Fruit fly (Drosophila melanogaster) whole organism, embryonic: ENCODE data around the gene Cad89D.
A peak's percentile ranks its signal among the peaks of the same experiment; 100 is the strongest.

Experiments used
- Awh ChIP-seq: fragments of 200-800 bp; sonication (Bioruptor generic); IDR thresholded peaks from 2 replicates; pipeline ENCODE4, ENCODE4 v1.3.6; 2022; ENCODE audit warnings: missing biosample characterization, missing genetic modification characterization
- B-H1 ChIP-seq: fragments of 200-800 bp; sonication (Bioruptor generic); IDR thresholded peaks from 3 replicates; pipeline ENCODE4 v1.3.6; 2022; ENCODE audit warnings: missing biosample characterization, missing genetic modification characterization
- CG10543 ChIP-seq: fragments of 200-800 bp; sonication (Bioruptor generic); optimal IDR thresholded peaks from 3 replicates; lab custom pipeline; 2017; ENCODE audit warnings: missing biosample characterization, mild to moderate bottlenecking, missing genetic modification characterization, moderate library complexity
- CG13287 ChIP-seq: fragments of 200-800 bp; sonication (Bioruptor generic); IDR thresholded peaks from 2 replicates; pipeline ENCODE4 v1.3.6; 2022; ENCODE audit warnings: missing biosample characterization, missing genetic modification characterization; ENCODE audit not compliant: partially characterized antibody
- CG13894 ChIP-seq: fragments of 200-800 bp; sonication (Bioruptor generic); optimal IDR thresholded peaks from 3 replicates; lab custom pipeline; 2018; ENCODE audit warnings: missing biosample characterization, mild to moderate bottlenecking, missing genetic modification characterization, moderate library complexity
- CG15011 ChIP-seq: fragments of 200-800 bp; sonication (Bioruptor generic); optimal IDR thresholded peaks from 3 replicates; lab custom pipeline; 2018; ENCODE audit warnings: missing biosample characterization, mild to moderate bottlenecking, missing genetic modification characterization
- CG34224 ChIP-seq: fragments of 200-800 bp; sonication (Bioruptor generic); IDR thresholded peaks from 3 replicates; pipeline ENCODE4 v1.3.6; 2022; ENCODE audit warnings: missing biosample characterization, missing genetic modification characterization; ENCODE audit not compliant: partially characterized antibody
- CG3847 ChIP-seq: fragments of 200-800 bp; sonication (Bioruptor generic); IDR thresholded peaks from 2 replicates; pipeline ENCODE4 v1.3.6; 2022; ENCODE audit warnings: missing biosample characterization, missing genetic modification characterization
- CG6791 ChIP-seq: fragments of 200-800 bp; sonication (Bioruptor generic); IDR thresholded peaks from 3 replicates; pipeline ENCODE4 v1.3.6; 2022; ENCODE audit warnings: missing biosample characterization, missing genetic modification characterization; ENCODE audit not compliant: partially characterized antibody
- CG7271 ChIP-seq: fragments of 200-800 bp; sonication (Bioruptor generic); optimal IDR thresholded peaks from 2 replicates; lab custom pipeline; 2018; ENCODE audit warnings: missing biosample characterization, mild to moderate bottlenecking, missing genetic modification characterization, moderate library complexity
- CG7372 ChIP-seq: fragments of 200-800 bp; sonication (Bioruptor generic); IDR thresholded peaks from 2 replicates; pipeline ENCODE4 v1.3.6; 2022; ENCODE audit warnings: missing biosample characterization, missing genetic modification characterization
- CG7987 ChIP-seq: fragments of 200-800 bp; sonication (Bioruptor generic); optimal IDR thresholded peaks from 2 replicates; lab custom pipeline; 2018; ENCODE audit warnings: missing biosample characterization, mild to moderate bottlenecking, missing genetic modification characterization, moderate library complexity
- CG8478 ChIP-seq: fragments of >200 bp; optimal IDR thresholded peaks from 2 replicates; lab custom pipeline; 2018
- CG8924 ChIP-seq: fragments of 200-800 bp; optimal IDR thresholded peaks from 3 replicates; lab custom pipeline; 2019; ENCODE audit warnings: missing biosample characterization, mild to moderate bottlenecking, missing genetic modification characterization, moderate library complexity
- Dbx ChIP-seq: fragments of 200-800 bp; sonication (Bioruptor generic); IDR thresholded peaks from 3 replicates; pipeline ENCODE4 v1.3.6; 2022; ENCODE audit warnings: missing biosample characterization, missing genetic modification characterization
- Deaf1 ChIP-seq: fragments of 200-800 bp; optimal IDR thresholded peaks from 3 replicates; lab custom pipeline; 2019; ENCODE audit warnings: missing biosample characterization, mild to moderate bottlenecking, missing genetic modification characterization, moderate library complexity
- Dip3 ChIP-seq: fragments of 200-800 bp; sonication (Bioruptor generic); optimal IDR thresholded peaks from 3 replicates; lab custom pipeline; 2016; ENCODE audit warnings: missing biosample characterization, missing genetic modification characterization
- Dll ChIP-seq: fragments of 200-800 bp; sonication (Bioruptor generic); IDR thresholded peaks from 4 replicates; pipeline ENCODE4 v1.3.6; 2022; ENCODE audit warnings: missing biosample characterization, missing genetic modification characterization; ENCODE audit not compliant: partially characterized antibody
- Ets65A ChIP-seq: fragments of 200-800 bp; sonication (Bioruptor generic); peaks from one replicate; lab custom pipeline; 2016; ENCODE audit warnings: missing biosample characterization, missing genetic modification characterization
- HLH4C ChIP-seq: fragments of 200-800 bp; sonication (Bioruptor generic); IDR thresholded peaks from 3 replicates; pipeline ENCODE4 v1.3.6; 2022; ENCODE audit warnings: missing biosample characterization, missing genetic modification characterization; ENCODE audit not compliant: partially characterized antibody
- Hand ChIP-seq: fragments of 200-800 bp; sonication (Bioruptor generic); optimal IDR thresholded peaks from 2 replicates; lab custom pipeline; 2017; ENCODE audit warnings: mild to moderate bottlenecking, missing biosample characterization, missing genetic modification reagents, missing genetic modification characterization
- Lim3 ChIP-seq: fragments of 200-800 bp; sonication (Bioruptor generic); IDR thresholded peaks from 2 replicates; pipeline ENCODE4 v1.3.6; 2022; ENCODE audit warnings: missing biosample characterization, missing genetic modification characterization
- MESR4 ChIP-seq: fragments of 200-800 bp; sonication (Bioruptor generic); optimal IDR thresholded peaks from 2 replicates; lab custom pipeline; 2018; ENCODE audit warnings: missing biosample characterization, mild to moderate bottlenecking, missing genetic modification characterization, moderate library complexity
- Mad ChIP-seq: fragments of 200-800 bp; sonication (Bioruptor generic); optimal IDR thresholded peaks from 2 replicates; lab custom pipeline; 2016; ENCODE audit warnings: missing biosample characterization, missing genetic modification characterization
- Med ChIP-seq: fragments of 200-800 bp; sonication (Bioruptor generic); peaks from one replicate; lab custom pipeline; 2016; ENCODE audit warnings: missing biosample characterization, missing genetic modification characterization, mild to moderate bottlenecking, inconsistent platforms, moderate library complexity
- Nf-YC ChIP-seq: fragments of 200-800 bp; optimal IDR thresholded peaks from 3 replicates; lab custom pipeline; 2019; ENCODE audit warnings: missing biosample characterization, mild to moderate bottlenecking, missing genetic modification characterization, moderate library complexity
- Opbp ChIP-seq: fragments of 200-800 bp; sonication (Bioruptor generic); IDR thresholded peaks from 3 replicates; pipeline ENCODE4 v1.3.6; 2022; ENCODE audit warnings: missing biosample characterization, missing genetic modification characterization; ENCODE audit not compliant: partially characterized antibody
- Scr ChIP-seq: fragments of 200-800 bp; sonication (Bioruptor generic); IDR thresholded peaks from 2 replicates; pipeline ENCODE4 v1.3.6; 2022; ENCODE audit warnings: missing biosample characterization, missing genetic modification characterization; ENCODE audit not compliant: partially characterized antibody
- Sry-δ ChIP-seq: fragments of 200-800 bp; sonication (Bioruptor generic); optimal IDR thresholded peaks from 2 replicates; lab custom pipeline; 2016; ENCODE audit warnings: missing biosample characterization, missing genetic modification characterization
- Trl ChIP-seq, 3 experiments: fragments of >200 bp in 2 of 3; fragments of 200-800 bp in 1 of 3; sonication (Bioruptor generic) in 1 of 3; optimal IDR thresholded peaks; 2 replicates in 1 of 3; 3 replicates in 2 of 3; lab custom pipeline; 2016 to 2017; ENCODE audit warnings: missing biosample characterization in 1 of 3, missing genetic modification characterization in 1 of 3
- az2 ChIP-seq: fragments of 200-800 bp; sonication (Bioruptor generic); optimal IDR thresholded peaks from 3 replicates; lab custom pipeline; 2016; ENCODE audit warnings: missing biosample characterization, missing genetic modification characterization
- btn ChIP-seq: fragments of 200-800 bp; sonication (Bioruptor generic); optimal IDR thresholded peaks from 2 replicates; lab custom pipeline; 2016; ENCODE audit warnings: missing biosample characterization, missing genetic modification characterization
- croc ChIP-seq: fragments of 200-800 bp; sonication (Bioruptor generic); conservative IDR thresholded peaks from 3 replicates; pipeline ENCODE4 v1.3.6; 2022; ENCODE audit warnings: missing biosample characterization, missing genetic modification characterization
- crol ChIP-seq: fragments of 200-800 bp; sonication (Bioruptor generic); IDR thresholded peaks from 2 replicates; pipeline ENCODE4 v1.3.6; 2022; ENCODE audit warnings: missing biosample characterization, missing genetic modification characterization
- dmrt99B ChIP-seq: fragments of 200-800 bp; sonication (Bioruptor generic); optimal IDR thresholded peaks from 2 replicates; lab custom pipeline; 2018; ENCODE audit warnings: missing biosample characterization, mild to moderate bottlenecking, missing genetic modification characterization, moderate library complexity
- dysf ChIP-seq: fragments of 200-800 bp; sonication (Bioruptor generic); IDR thresholded peaks from 3 replicates; pipeline ENCODE4 v1.3.6; 2022; ENCODE audit warnings: missing biosample characterization, missing genetic modification characterization
- fd64A ChIP-seq: fragments of 200-800 bp; sonication (Bioruptor generic); optimal IDR thresholded peaks from 3 replicates; lab custom pipeline; 2018; ENCODE audit warnings: missing biosample characterization, mild to moderate bottlenecking, missing genetic modification characterization
- hbn ChIP-seq: fragments of 200-800 bp; sonication (Bioruptor generic); IDR thresholded peaks from 2 replicates; pipeline ENCODE4 v1.3.6; 2022; ENCODE audit warnings: missing biosample characterization, missing genetic modification characterization; ENCODE audit not compliant: partially characterized antibody
- jumu ChIP-seq: fragments of 200-800 bp; sonication (Bioruptor generic); optimal IDR thresholded peaks from 3 replicates; lab custom pipeline; 2016; ENCODE audit warnings: missing biosample characterization, missing genetic modification characterization
- lbe ChIP-seq: fragments of 200-800 bp; sonication (Bioruptor generic); optimal IDR thresholded peaks from 2 replicates; lab custom pipeline; 2016; ENCODE audit warnings: missing biosample characterization, mild to moderate bottlenecking, missing genetic modification characterization
- lilli ChIP-seq: fragments of 200-800 bp; sonication (Bioruptor generic); optimal IDR thresholded peaks from 3 replicates; lab custom pipeline; 2016; ENCODE audit warnings: missing biosample characterization, missing genetic modification characterization
- onecut ChIP-seq: fragments of 200-800 bp; sonication (Bioruptor generic); IDR thresholded peaks from 2 replicates; pipeline ENCODE4 v1.3.6; 2022; ENCODE audit warnings: missing biosample characterization, missing genetic modification characterization
- pzg ChIP-seq: fragments of 200-800 bp; sonication (Bioruptor generic); optimal IDR thresholded peaks from 3 replicates; lab custom pipeline; 2018; ENCODE audit warnings: missing biosample characterization, mild to moderate bottlenecking, missing genetic modification characterization, moderate library complexity
- salm ChIP-seq: fragments of 200-800 bp; sonication (Bioruptor generic); optimal IDR thresholded peaks from 2 replicates; lab custom pipeline; 2018; ENCODE audit warnings: missing biosample characterization, mild to moderate bottlenecking, missing genetic modification characterization
- sc ChIP-seq, 3 experiments: fragments of >200 bp in 2 of 3; fragments of 200-800 bp in 1 of 3; sonication (Bioruptor generic) in 1 of 3; optimal IDR thresholded peaks; 2 replicates in 2 of 3; 3 replicates in 1 of 3; lab custom pipeline; 2017; ENCODE audit warnings: mild to moderate bottlenecking in 1 of 3, missing biosample characterization in 1 of 3, missing genetic modification characterization in 1 of 3, missing genetic modification reagents in 1 of 3
- sens-2 ChIP-seq: fragments of 200-800 bp; sonication (Bioruptor generic); IDR thresholded peaks from 2 replicates; pipeline ENCODE4 v1.3.6; 2022; ENCODE audit warnings: missing biosample characterization, missing genetic modification characterization
- sim ChIP-seq: fragments of 200-800 bp; sonication (Bioruptor generic); IDR thresholded peaks from 2 replicates; pipeline ENCODE4 v1.3.6; 2022; ENCODE audit warnings: missing biosample characterization, missing genetic modification characterization
- sna ChIP-seq: fragments of 200-800 bp; sonication (Bioruptor generic); IDR thresholded peaks from 2 replicates; pipeline ENCODE4 v1.3.6; 2022; ENCODE audit warnings: missing biosample characterization, missing genetic modification characterization; ENCODE audit not compliant: partially characterized antibody
- sr ChIP-seq: fragments of 200-800 bp; sonication (Bioruptor generic); IDR thresholded peaks from 3 replicates; pipeline ENCODE4 v1.3.6; 2022; ENCODE audit warnings: missing biosample characterization, missing genetic modification characterization
- tap ChIP-seq: fragments of 200-800 bp; optimal IDR thresholded peaks from 3 replicates; lab custom pipeline; 2019; ENCODE audit warnings: missing biosample characterization, mild to moderate bottlenecking, missing genetic modification characterization, moderate library complexity
- ttk ChIP-seq: fragments of 200-800 bp; sonication (Bioruptor generic); IDR thresholded peaks from 2 replicates; pipeline ENCODE4 v2.1.2; 2022; ENCODE audit warnings: missing biosample characterization, missing genetic modification characterization

Cad89D gene

DNA sequence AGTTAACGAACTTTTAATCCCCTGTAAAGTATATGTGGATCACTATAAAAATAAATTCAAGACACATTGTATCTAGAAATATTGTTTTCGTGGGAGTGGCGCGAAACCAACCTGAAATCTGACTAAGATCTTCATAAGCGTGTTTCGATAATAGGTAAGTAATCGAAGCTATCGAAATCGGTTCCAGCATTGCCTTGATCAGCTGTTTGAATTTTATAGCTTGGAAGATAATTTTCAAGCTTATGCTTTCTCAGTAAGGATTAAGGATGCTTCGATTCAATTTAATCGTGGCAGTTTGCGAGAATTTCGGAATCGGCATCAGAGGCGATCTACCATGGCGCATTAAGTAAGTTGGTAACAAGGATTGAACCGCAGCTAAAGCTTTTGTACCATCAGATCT, 14.2 kb downstream of the Cad89D start, which contains the start of gene Dhfr (continued):
- no peak for TF ChIP-seq B-H1
- TF ChIP-seq Scr, result peak; percentile 36; the same call in 1 of the 2 replicates
- no peak for TF ChIP-seq Lim3
- TF ChIP-seq dmrt99B (tag; lab: Kevin White, UChicago), result no peak
- TF ChIP-seq az2, result no peak
- TF ChIP-seq Sry-δ (GFP tag; lab: Kevin White, UChicago), result peak; percentile 18
- TF ChIP-seq pzg (GFP tag; lab: Kevin White, UChicago), result peak; percentile 23
- TF ChIP-seq Opbp, result no peak
- peak; percentile 60; the same call in 2 of the 3 replicates for TF ChIP-seq HLH4C
- no peak for TF ChIP-seq crol (GFP tag; lab: Robert Waterston, UW)
- TF ChIP-seq sna (GFP tag; lab: Robert Waterston, UW), result no peak
- TF ChIP-seq CG6791 (GFP tag; lab: Robert Waterston, UW), result peak; percentile 35; the same call in 1 of the 3 replicates
- peak; percentile 50; the same call in 1 of the 2 replicates for TF ChIP-seq hbn (GFP tag; lab: Robert Waterston, UW)
- no peak for TF ChIP-seq lbe (GFP tag; lab: Kevin White, UChicago)
- TF ChIP-seq Dll (GFP tag; lab: Robert Waterston, UW), result peak; percentile 61; the same call in 2 of the 4 replicates
- TF ChIP-seq CG3847 (GFP tag; lab: Robert Waterston, UW), result no peak
- TF ChIP-seq CG7271, result no peak
- no peak for TF ChIP-seq Hand (GFP tag; lab: Kevin White, UChicago)
- TF ChIP-seq CG13287 (GFP tag; lab: Robert Waterston, UW), result peak; percentile 55
- TF ChIP-seq sim (GFP tag; lab: Robert Waterston, UW), result no peak
- TF ChIP-seq CG7987, result no peak
- no peak for TF ChIP-seq sr (GFP tag; lab: Robert Waterston, UW)
- no peak for TF ChIP-seq tap (tag; lab: Kevin White, UChicago)
- TF ChIP-seq MESR4 (GFP tag; lab: Kevin White, UChicago), result no peak
- TF ChIP-seq CG7372 (GFP tag; lab: Robert Waterston, UW), result no peak

DNA sequence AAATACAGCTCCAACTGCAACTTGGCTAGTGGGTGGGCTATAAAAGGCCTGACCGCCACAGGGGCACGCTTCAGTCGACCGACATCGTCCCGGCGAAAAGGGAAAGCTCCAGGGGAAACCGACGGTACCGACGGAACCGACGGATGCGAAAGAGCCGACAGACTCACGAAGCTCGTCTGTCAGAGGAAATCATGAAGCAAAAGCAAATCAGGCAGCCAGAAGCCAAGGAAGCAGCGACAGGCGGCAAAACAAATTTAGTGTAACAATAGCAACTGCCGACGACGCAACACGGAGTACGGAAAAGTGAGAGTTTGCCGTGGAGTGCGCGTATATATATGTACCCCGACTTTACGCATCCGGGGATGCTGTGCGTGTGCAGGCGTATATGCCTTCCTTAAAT, 18.2 kb downstream of the Cad89D start, which contains the start of gene Gyc89Db:
TSS of gene Gyc89Db (plus strand) at position 78 of the 400 bp plus-strand sequence.
- TF ChIP-seq Trl (optimal IDR thresholded peaks at IDR 0.05; lab: Kevin White, UChicago) (no peak), Trl (GFP tag; optimal IDR thresholded peaks at IDR 0.05; lab: Kevin White, UChicago) (no peak), Ets65A (GFP tag; lab: Kevin White, UChicago) (peak; percentile 68), jumu (GFP tag; lab: Kevin White, UChicago) (no peak), sens-2 (GFP tag; lab: Robert Waterston, UW) (no peak), Med (GFP tag; lab: Kevin White, UChicago) (peak; percentile 37), lilli (GFP tag; lab: Kevin White, UChicago) (no peak), CG15011 (GFP tag; lab: Kevin White, UChicago) (no peak), fd64A (no peak), CG8478 (lab: Kevin White, UChicago) (peak; percentile 8), sc (optimal IDR thresholded peaks at IDR 0.05; lab: Kevin White, UChicago) (no peak), sc (GFP tag; optimal IDR thresholded peaks at IDR 0.05; lab: Kevin White, UChicago) (no peak), Dip3 (no peak), croc (no peak), Dbx (no peak), Mad (no peak), CG10543 (GFP tag; lab: Kevin White, UChicago) (no peak), btn (GFP tag; lab: Kevin White, UChicago) (no peak), CG13894 (tag; lab: Kevin White, UChicago) (peak; percentile 65), Deaf1 (tag; lab: Kevin White, UChicago) (peak; percentile 92), Nf-YC (tag; lab: Kevin White, UChicago) (no peak), salm (tag; lab: Kevin White, UChicago) (no peak), ttk (GFP tag; lab: Robert Waterston, UW) (no peak), dysf (GFP tag; lab: Robert Waterston, UW) (no peak), onecut (no peak), CG34224 (GFP tag; lab: Robert Waterston, UW) (no peak), Awh (GFP tag; lab: Robert Waterston, UW) (no peak), CG8924 (tag; lab: Kevin White, UChicago) (no peak)
